Worm (Caenorhabditis elegans) whole organism, L2 larva: ENCODE results near the gene F59B2.13.
A peak's percentile ranks its signal among the peaks of the same experiment; 100 is the strongest.

Source experiments
- C34F6.9 ChIP-seq: fragments of 150-350 bp; optimal IDR thresholded peaks from 2 replicates; lab custom pipeline; 2014; ENCODE audit warnings: missing biosample characterization, missing genetic modification characterization
- F13H6.1 ChIP-seq: sonication (generic microtip); optimal IDR thresholded peaks from 2 replicates; lab custom pipeline; 2016; ENCODE audit warnings: missing genetic modification characterization, missing compliant biosample characterization
- R02D3.7 ChIP-seq: fragments of 150-350 bp; optimal IDR thresholded peaks from 2 replicates; lab custom pipeline; 2014; ENCODE audit warnings: missing biosample characterization, missing genetic modification characterization
- Y55F3AM.14 ChIP-seq: fragments of 200-800 bp; sonication (Bioruptor generic); optimal IDR thresholded peaks from 2 replicates; lab custom pipeline; 2018; ENCODE audit warnings: mild to moderate bottlenecking, missing genetic modification characterization, missing compliant biosample characterization
- ZK546.5 ChIP-seq: sonication (generic microtip); optimal IDR thresholded peaks from 2 replicates; lab custom pipeline; 2017; ENCODE audit warnings: missing biosample characterization, missing genetic modification characterization
- alr-1 ChIP-seq: fragments of 150-350 bp; optimal IDR thresholded peaks from 2 replicates; lab custom pipeline; 2014; ENCODE audit warnings: missing biosample characterization, missing genetic modification characterization
- aly-2 ChIP-seq: fragments of 150-350 bp; optimal IDR thresholded peaks from 2 replicates; lab custom pipeline; 2014; ENCODE audit warnings: missing biosample characterization, missing genetic modification characterization
- ama-1 ChIP-seq: fragments of 150-350 bp; optimal IDR thresholded peaks from 2 replicates; lab custom pipeline; 2018; ENCODE audit warnings: inconsistent platforms
- blmp-1 ChIP-seq: sonication (generic microtip); optimal IDR thresholded peaks from 2 replicates; lab custom pipeline; 2017; ENCODE audit warnings: missing genetic modification characterization, mild to moderate bottlenecking, missing compliant biosample characterization, antibody characterized with exemption, moderate library complexity; ENCODE audit not compliant: insufficient read depth
- ceh-16 ChIP-seq: fragments of 150-350 bp; optimal IDR thresholded peaks from 2 replicates; lab custom pipeline; 2014; ENCODE audit warnings: missing biosample characterization, missing genetic modification characterization
- ceh-82 ChIP-seq: fragments of 150-350 bp; optimal IDR thresholded peaks from 2 replicates; lab custom pipeline; 2014; ENCODE audit warnings: missing biosample characterization, missing genetic modification characterization
- crh-2 ChIP-seq: sonication (generic microtip); optimal IDR thresholded peaks from 2 replicates; lab custom pipeline; 2017; ENCODE audit warnings: missing biosample characterization, missing genetic modification characterization
- dmd-4 ChIP-seq: sonication (generic microtip); optimal IDR thresholded peaks from 2 replicates; lab custom pipeline; 2017; ENCODE audit warnings: missing biosample characterization, missing genetic modification characterization
- egl-27 ChIP-seq: sonication (generic microtip); optimal IDR thresholded peaks from 3 replicates; lab custom pipeline; 2017; ENCODE audit warnings: missing biosample characterization, missing genetic modification reagents, missing genetic modification characterization
- elt-1 ChIP-seq: fragments of 150-350 bp; optimal IDR thresholded peaks from 2 replicates; lab custom pipeline; 2014; ENCODE audit warnings: missing biosample characterization, missing genetic modification characterization
- elt-3 ChIP-seq: sonication (generic microtip); optimal IDR thresholded peaks from 2 replicates; lab custom pipeline; 2017; ENCODE audit warnings: missing biosample characterization, missing genetic modification characterization
- fos-1 ChIP-seq: fragments of 150-350 bp; optimal IDR thresholded peaks from 2 replicates; lab custom pipeline; 2014; ENCODE audit warnings: missing biosample characterization, missing genetic modification characterization
- gmeb-1 ChIP-seq: fragments of 150-350 bp; optimal IDR thresholded peaks from 2 replicates; lab custom pipeline; 2014; ENCODE audit warnings: missing biosample characterization, missing genetic modification characterization
- lin-11 ChIP-seq: fragments of 150-350 bp; sonication (generic microtip); optimal IDR thresholded peaks from 2 replicates; lab custom pipeline; 2014; ENCODE audit warnings: missing biosample characterization, missing genetic modification characterization, inconsistent platforms, mixed read lengths
- lin-13 ChIP-seq: fragments of 150-350 bp; optimal IDR thresholded peaks from 2 replicates; lab custom pipeline; 2014; ENCODE audit warnings: missing biosample characterization, missing genetic modification reagents, missing genetic modification characterization
- lin-39 ChIP-seq: fragments of 150-350 bp; optimal IDR thresholded peaks from 2 replicates; lab custom pipeline; 2014; ENCODE audit warnings: missing biosample characterization, missing genetic modification reagents, missing genetic modification characterization
- lsy-2 ChIP-seq, 2 experiments: fragments of 150-350 bp in 1 of 2; sonication (generic microtip) in 1 of 2; optimal IDR thresholded peaks; 2 replicates each; lab custom pipeline; 2014 to 2017; ENCODE audit warnings: missing biosample characterization in 2 of 2, missing genetic modification characterization in 2 of 2
- mab-5 ChIP-seq: fragments of 150-350 bp; optimal IDR thresholded peaks from 2 replicates; lab custom pipeline; 2014; ENCODE audit warnings: missing biosample characterization, missing genetic modification characterization
- mbf-1 ChIP-seq: sonication (generic microtip); optimal IDR thresholded peaks from 2 replicates; lab custom pipeline; 2017; ENCODE audit warnings: missing biosample characterization, missing genetic modification characterization
- mdl-1 ChIP-seq, 2 experiments: fragments of 150-350 bp in 1 of 2; sonication (generic microtip) in 1 of 2; optimal IDR thresholded peaks; 2 replicates each; lab custom pipeline; 2017; ENCODE audit warnings: missing biosample characterization in 2 of 2, missing genetic modification characterization in 2 of 2
- nhr-10 ChIP-seq: sonication (generic microtip); optimal IDR thresholded peaks from 2 replicates; lab custom pipeline; 2017; ENCODE audit warnings: missing biosample characterization, missing genetic modification characterization
- nhr-11 ChIP-seq: fragments of 150-350 bp; optimal IDR thresholded peaks from 2 replicates; lab custom pipeline; 2014; ENCODE audit warnings: missing biosample characterization, missing genetic modification characterization
- nhr-12 ChIP-seq: fragments of 150-350 bp; optimal IDR thresholded peaks from 2 replicates; lab custom pipeline; 2014; ENCODE audit warnings: missing biosample characterization, missing genetic modification characterization
- nhr-129 ChIP-seq: fragments of 150-350 bp; optimal IDR thresholded peaks from 2 replicates; lab custom pipeline; 2014; ENCODE audit warnings: missing biosample characterization, missing genetic modification characterization
- nhr-21 ChIP-seq: fragments of 150-350 bp; optimal IDR thresholded peaks from 2 replicates; lab custom pipeline; 2014; ENCODE audit warnings: missing biosample characterization, missing genetic modification characterization
- nhr-23 ChIP-seq: fragments of 150-350 bp; optimal IDR thresholded peaks from 2 replicates; lab custom pipeline; 2014; ENCODE audit warnings: missing biosample characterization, missing genetic modification reagents, missing genetic modification characterization
- nhr-237 ChIP-seq: fragments of 150-350 bp; optimal IDR thresholded peaks from 2 replicates; lab custom pipeline; 2014; ENCODE audit warnings: missing biosample characterization, missing genetic modification characterization
- nhr-25 ChIP-seq: fragments of 150-350 bp; sonication (generic microtip); optimal IDR thresholded peaks from 3 replicates; lab custom pipeline; 2014; ENCODE audit warnings: missing biosample characterization, missing genetic modification characterization
- nhr-6 ChIP-seq: fragments of 150-350 bp; optimal IDR thresholded peaks from 2 replicates; lab custom pipeline; 2014; ENCODE audit warnings: missing biosample characterization, missing genetic modification characterization
- nhr-77 ChIP-seq: fragments of 150-350 bp; optimal IDR thresholded peaks from 2 replicates; lab custom pipeline; 2014; ENCODE audit warnings: missing biosample characterization, missing genetic modification characterization
- peb-1 ChIP-seq: fragments of 150-350 bp; optimal IDR thresholded peaks from 2 replicates; lab custom pipeline; 2014; ENCODE audit warnings: missing biosample characterization, missing genetic modification characterization
- sem-4 ChIP-seq: fragments of 150-350 bp; optimal IDR thresholded peaks from 2 replicates; lab custom pipeline; 2014; ENCODE audit warnings: missing biosample characterization, missing genetic modification reagents, missing genetic modification characterization
- skn-1 ChIP-seq: sonication (generic microtip); optimal IDR thresholded peaks from 2 replicates; lab custom pipeline; 2017; ENCODE audit warnings: missing biosample characterization, missing genetic modification characterization
- sma-3 ChIP-seq: sonication (generic microtip); optimal IDR thresholded peaks from 2 replicates; lab custom pipeline; 2016; ENCODE audit warnings: missing genetic modification reagents, missing genetic modification characterization, missing compliant biosample characterization
- sma-9 ChIP-seq, 2 experiments: fragments of 150-350 bp in 1 of 2; sonication (generic microtip) in 1 of 2; optimal IDR thresholded peaks; 2 replicates each; lab custom pipeline; 2014 to 2016; ENCODE audit warnings: missing genetic modification characterization in 2 of 2, mild to moderate bottlenecking in 1 of 2, missing biosample characterization in 1 of 2, missing compliant biosample characterization in 1 of 2, missing genetic modification reagents in 1 of 2, moderate library complexity in 1 of 2
- snpc-4 ChIP-seq: fragments of 150-350 bp; optimal IDR thresholded peaks from 2 replicates; lab custom pipeline; 2014; ENCODE audit warnings: missing biosample characterization, missing genetic modification characterization
- unc-39 ChIP-seq: fragments of 150-350 bp; optimal IDR thresholded peaks from 2 replicates; lab custom pipeline; 2014; ENCODE audit warnings: missing biosample characterization, missing genetic modification characterization
- unc-55 ChIP-seq: fragments of 150-350 bp; sonication (generic microtip); optimal IDR thresholded peaks from 3 replicates; lab custom pipeline; 2014; ENCODE audit warnings: missing biosample characterization, missing genetic modification reagents, missing genetic modification characterization
- unc-62 ChIP-seq: fragments of 150-350 bp; optimal IDR thresholded peaks from 2 replicates; lab custom pipeline; 2014; ENCODE audit warnings: missing biosample characterization, missing genetic modification reagents, missing genetic modification characterization
- zag-1 ChIP-seq: fragments of 150-350 bp; optimal IDR thresholded peaks from 2 replicates; lab custom pipeline; 2014; ENCODE audit warnings: missing biosample characterization, missing genetic modification characterization
- ztf-1 ChIP-seq: fragments of 200-800 bp; sonication (Bioruptor generic); conservative IDR thresholded peaks from 2 replicates; pipeline ENCODE4 v1.3.6; 2022; ENCODE audit warnings: missing genetic modification characterization, missing compliant biosample characterization
- ztf-11 ChIP-seq: sonication (generic microtip); optimal IDR thresholded peaks from 2 replicates; lab custom pipeline; 2017; ENCODE audit warnings: missing biosample characterization, missing genetic modification characterization
- ztf-4 ChIP-seq: fragments of 150-350 bp; optimal IDR thresholded peaks from 2 replicates; lab custom pipeline; 2014; ENCODE audit warnings: missing biosample characterization, missing genetic modification characterization

The F59B2.13 gene

ce11 chrIII:8983135-8983534 is 43.7 kb downstream of the F59B2.13 start:
- peak; percentile 41 for TF ChIP-seq blmp-1 (tag; lab: Kevin White, UChicago)
- peak; percentile 41 for TF ChIP-seq nhr-25 (tag; lab: Kevin White, UChicago)
- TF ChIP-seq egl-27 (tag; lab: Kevin White, UChicago): no peak
- no peak for TF ChIP-seq ZK546.5 (tag; lab: Kevin White, UChicago)
- no peak for TF ChIP-seq nhr-21 (tag; lab: Kevin White, UChicago)
- no peak for TF ChIP-seq fos-1
- TF ChIP-seq sma-9 (GFP tag; optimal IDR thresholded peaks at IDR 0.05; lab: Kevin White, UChicago): peak; percentile 37
- no peak for TF ChIP-seq sma-9 (tag; optimal IDR thresholded peaks at IDR 0.05; lab: Kevin White, UChicago)
- TF ChIP-seq sma-3: peak; percentile 34

- TF ChIP-seq ztf-4 (tag; lab: Kevin White, UChicago) (peak; percentile 37), zag-1 (tag; lab: Kevin White, UChicago) (peak; percentile 75), egl-27 (tag; lab: Kevin White, UChicago) (no peak), R02D3.7 (tag; lab: Kevin White, UChicago) (no peak), unc-62 (no peak), nhr-12 (tag; lab: Kevin White, UChicago) (no peak), ZK546.5 (tag; lab: Kevin White, UChicago) (no peak), skn-1 (tag; lab: Kevin White, UChicago) (no peak), mdl-1 (tag; optimal IDR thresholded peaks at IDR 0.05; lab: Kevin White, UChicago) (peak in 1 of 2 experiments; percentile 16), nhr-10 (no peak), Y55F3AM.14 (GFP tag; lab: Kevin White, UChicago) (peak; percentile 12), F13H6.1 (tag; lab: Kevin White, UChicago) (peak; percentile 68), ztf-11 (no peak), ceh-16 (tag; lab: Kevin White, UChicago) (no peak), unc-55 (GFP tag; lab: Kevin White, UChicago) (peak; percentile 50), sem-4 (peak; percentile 76), nhr-6 (tag; lab: Kevin White, UChicago) (peak; percentile 61), unc-39 (no peak), ztf-1 (GFP tag; lab: Robert Waterston, UW) (no peak), alr-1 (tag; lab: Kevin White, UChicago) (no peak), fos-1 (peak; percentile 36), elt-3 (no peak), lin-11 (no peak), peb-1 (tag; lab: Kevin White, UChicago) (no peak), mab-5 (tag; lab: Kevin White, UChicago) (no peak), sma-3 (peak; percentile 6), nhr-23 (tag; lab: Kevin White, UChicago) (no peak), nhr-77 (tag; lab: Kevin White, UChicago) (no peak), sma-9 (GFP tag; optimal IDR thresholded peaks at IDR 0.05; lab: Kevin White, UChicago) (peak; percentile 74), sma-9 (tag; optimal IDR thresholded peaks at IDR 0.05; lab: Kevin White, UChicago) (no peak), aly-2 (tag; lab: Kevin White, UChicago) (no peak), dmd-4 (tag; lab: Kevin White, UChicago) (no peak), nhr-21 (tag; lab: Kevin White, UChicago) (no peak), snpc-4 (tag; lab: Kevin White, UChicago) (peak; percentile 61), nhr-11 (tag; lab: Kevin White, UChicago) (no peak), nhr-237 (tag; lab: Kevin White, UChicago) (no peak), nhr-25 (tag; lab: Kevin White, UChicago) (peak; percentile 38), ceh-82 (no peak), gmeb-1 (tag; lab: Kevin White, UChicago) (no peak), C34F6.9 (peak; percentile 81), ama-1 (no peak), crh-2 (peak; percentile 77), nhr-129 (tag; lab: Kevin White, UChicago) (peak; percentile 74), blmp-1 (tag; lab: Kevin White, UChicago) (no peak), lin-13 (peak; percentile 11), lin-39 (tag; lab: Kevin White, UChicago) (no peak), mbf-1 (tag; lab: Kevin White, UChicago) (no peak), lsy-2 (tag; optimal IDR thresholded peaks at IDR 0.05; lab: Kevin White, UChicago) (peak in 1 of 2 experiments; percentile 69), elt-1 (no peak)
Observed at ce11 chrIII:8981847-8982479, 44.9 kb downstream of the F59B2.13 start, which contains the start of gene pde-2. pde-2 (minus strand) TSS chrIII:8981897.
